Worm (Caenorhabditis elegans) whole organism, midembryonic: ENCODE results near the gene col-43.

ENCODE experiments used
- flt-1 ChIP-seq: fragments of 200-800 bp; sonication (Bioruptor generic); IDR thresholded peaks from 2 replicates; pipeline ENCODE4 v1.3.6; 2022; ENCODE audit warnings: missing genetic modification characterization, missing compliant biosample characterization
- ref-1 ChIP-seq: fragments of 200-800 bp; sonication (Bioruptor generic); conservative IDR thresholded peaks from 2 replicates; pipeline ENCODE4 v1.3.6; 2022; ENCODE audit warnings: missing genetic modification reagents, missing genetic modification characterization, missing compliant biosample characterization

DNA sequence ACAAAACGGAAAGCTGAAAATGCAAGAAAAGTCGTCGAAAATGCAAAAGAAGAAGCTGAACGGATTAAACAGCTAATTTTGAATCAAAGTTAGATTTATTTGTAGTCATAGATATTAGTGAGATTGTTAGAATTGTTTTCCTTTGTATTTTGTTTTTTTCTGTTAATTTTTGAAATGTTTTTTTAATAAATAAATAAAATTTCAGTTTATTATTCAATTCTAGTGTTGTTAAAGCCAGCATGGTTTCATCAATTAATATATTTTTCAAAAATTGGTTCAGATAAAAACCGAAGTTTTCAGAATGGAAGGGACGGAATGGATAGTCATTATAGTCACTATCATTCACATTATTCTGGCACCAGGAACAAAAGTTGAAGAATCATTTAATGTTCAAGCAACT, 15.9 kb downstream of the col-43 start, which contains the start of gene algn-12:
- TF ChIP-seq flt-1 (no peak), ref-1 (GFP tag; lab: Robert Waterston, UW) (no peak)
